Fruit fly (Drosophila melanogaster): ENCODE data around the gene CG31460.

DNA sequence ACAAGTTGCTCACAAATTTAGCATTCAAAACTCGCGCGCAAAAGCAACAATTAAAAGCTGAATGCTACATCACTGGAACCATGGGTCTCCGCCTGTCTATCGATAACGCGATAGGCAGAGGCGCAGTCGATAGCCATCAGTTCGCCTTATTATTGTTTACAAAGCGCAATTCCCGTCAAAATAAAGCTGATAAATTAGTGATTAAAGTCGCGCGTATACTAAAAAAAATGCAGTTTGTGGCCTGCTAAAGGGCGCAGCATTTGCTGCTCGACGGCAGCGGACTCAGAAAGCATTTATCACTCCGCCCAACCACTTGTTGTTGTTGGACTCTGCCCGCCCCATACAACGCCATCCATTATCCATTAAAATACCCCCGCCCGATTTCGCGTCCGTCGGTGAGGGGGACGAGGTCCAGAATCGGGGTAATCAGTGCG lies 44.7 kb upstream of the CG31460 start, which contains the start of gene CG11737:
- peak; percentile 22 for TF ChIP-seq CG12768 (GFP tag; optimal IDR thresholded peaks at IDR 0.05)
- TF ChIP-seq pad (GFP tag; optimal IDR thresholded peaks at IDR 0.05), result no peak
- TF ChIP-seq CG7101 (tag; optimal IDR thresholded peaks at IDR 0.05), result no peak
- TF ChIP-seq ovo (GFP tag; optimal IDR thresholded peaks at IDR 0.05), result no peak
- peak; percentile 5 for TF ChIP-seq Mnt (GFP tag; optimal IDR thresholded peaks at IDR 0.05)
- TF ChIP-seq CG33017 (tag; optimal IDR thresholded peaks at IDR 0.05), result no peak
- no peak for TF ChIP-seq CG5204 (GFP tag; optimal IDR thresholded peaks at IDR 0.05)
- no peak for TF ChIP-seq kay (GFP tag; ENCODE audit: borderline replicate concordance)
- no peak for TF ChIP-seq CG7045 (GFP tag; optimal IDR thresholded peaks at IDR 0.05)
- TF ChIP-seq CG1620 (GFP tag; optimal IDR thresholded peaks at IDR 0.05), result no peak
- TF ChIP-seq Crg-1 (GFP tag; optimal IDR thresholded peaks at IDR 0.05), result no peak
- TF ChIP-seq CG11617 (GFP tag; optimal IDR thresholded peaks at IDR 0.05), result no peak

All from whole organism, adult.